Fruit fly (Drosophila melanogaster) whole organism, embryonic: Measurements from ENCODE around the gene Hand.

Source experiments
- ATbp ChIP-seq: fragments of 200-800 bp; sonication (Bioruptor generic); optimal IDR thresholded peaks from 2 replicates; lab custom pipeline; 2017; ENCODE audit warnings: missing biosample characterization, mild to moderate bottlenecking, missing genetic modification characterization, missing genetic modification reagents
- CG10366 ChIP-seq: fragments of 200-800 bp; sonication (Bioruptor generic); IDR thresholded peaks from 2 replicates; pipeline ENCODE4 v1.3.6; 2022; ENCODE audit warnings: missing biosample characterization, missing genetic modification characterization
- CG11085 ChIP-seq: fragments of 200-800 bp; sonication (Bioruptor generic); IDR thresholded peaks from 2 replicates; pipeline ENCODE4 v1.3.6; 2022; ENCODE audit warnings: missing biosample characterization, missing genetic modification characterization
- CG11398 ChIP-seq: fragments of 200-800 bp; sonication (Bioruptor generic); optimal IDR thresholded peaks from 2 replicates; lab custom pipeline; 2016; ENCODE audit warnings: missing biosample characterization, missing genetic modification characterization
- CG11696 ChIP-seq: fragments of 200-800 bp; sonication (Bioruptor generic); IDR thresholded peaks from 2 replicates; pipeline ENCODE4 v1.3.6; 2022; ENCODE audit warnings: missing biosample characterization, missing genetic modification characterization
- CG13424 ChIP-seq: fragments of 200-800 bp; sonication (Bioruptor generic); optimal IDR thresholded peaks from 2 replicates; lab custom pipeline; 2019; ENCODE audit warnings: missing biosample characterization, mild to moderate bottlenecking, missing genetic modification characterization, moderate library complexity
- CG1529 ChIP-seq: fragments of 200-800 bp; sonication (Bioruptor generic); optimal IDR thresholded peaks from 3 replicates; lab custom pipeline; 2018; ENCODE audit warnings: missing biosample characterization, missing genetic modification characterization
- CG15479 ChIP-seq: fragments of 200-800 bp; sonication (Bioruptor generic); optimal IDR thresholded peaks from 3 replicates; lab custom pipeline; 2019; ENCODE audit warnings: missing biosample characterization, mild to moderate bottlenecking, missing genetic modification characterization, moderate library complexity
- CG16813 ChIP-seq: fragments of 200-800 bp; sonication (Bioruptor generic); IDR thresholded peaks from 3 replicates; pipeline ENCODE4 v1.3.6; 2022; ENCODE audit warnings: missing biosample characterization, missing genetic modification characterization; ENCODE audit not compliant: partially characterized antibody
- CG17568 ChIP-seq: fragments of 200-800 bp; sonication (Bioruptor generic); optimal IDR thresholded peaks from 2 replicates; lab custom pipeline; 2018; ENCODE audit warnings: missing biosample characterization, mild to moderate bottlenecking, missing genetic modification characterization, moderate library complexity
- CG17829 ChIP-seq: fragments of 200-800 bp; optimal IDR thresholded peaks from 2 replicates; lab custom pipeline; 2019; ENCODE audit warnings: missing biosample characterization, mild to moderate bottlenecking, missing genetic modification characterization, moderate library complexity
- CG2712 ChIP-seq: fragments of 200-800 bp; optimal IDR thresholded peaks from 3 replicates; lab custom pipeline; 2019; ENCODE audit warnings: missing biosample characterization, mild to moderate bottlenecking, missing genetic modification characterization, moderate library complexity
- CG34224 ChIP-seq: fragments of 200-800 bp; sonication (Bioruptor generic); IDR thresholded peaks from 3 replicates; pipeline ENCODE4 v1.3.6; 2022; ENCODE audit warnings: missing biosample characterization, missing genetic modification characterization; ENCODE audit not compliant: partially characterized antibody
- CG34376 ChIP-seq: fragments of 200-800 bp; sonication (Bioruptor generic); optimal IDR thresholded peaks from 2 replicates; lab custom pipeline; 2018; ENCODE audit warnings: missing biosample characterization, mild to moderate bottlenecking, missing genetic modification characterization
- CG3726 ChIP-seq: fragments of 200-800 bp; sonication (Bioruptor generic); IDR thresholded peaks from 3 replicates; pipeline ENCODE4, ENCODE4 v1.3.6; 2022; ENCODE audit warnings: missing biosample characterization, missing genetic modification characterization
- CG43689 ChIP-seq: fragments of 200-800 bp; sonication (Bioruptor generic); IDR thresholded peaks from 2 replicates; pipeline ENCODE4 v1.3.6; 2022; ENCODE audit warnings: missing biosample characterization, missing genetic modification characterization
- CG4424 ChIP-seq: fragments of 200-800 bp; sonication (Bioruptor generic); optimal IDR thresholded peaks from 3 replicates; lab custom pipeline; 2016; ENCODE audit warnings: missing biosample characterization, missing genetic modification characterization
- CG6813 ChIP-seq: fragments of 200-800 bp; sonication (Bioruptor generic); optimal IDR thresholded peaks from 2 replicates; lab custom pipeline; 2017; ENCODE audit warnings: missing biosample characterization, missing genetic modification characterization, mild to moderate bottlenecking, moderate library complexity, missing genetic modification reagents
- CG7745 ChIP-seq: fragments of 200-800 bp; sonication (Bioruptor generic); optimal IDR thresholded peaks from 2 replicates; lab custom pipeline; 2018; ENCODE audit warnings: missing biosample characterization, mild to moderate bottlenecking, missing genetic modification characterization, moderate library complexity
- CG8290 ChIP-seq, 3 experiments: fragments of 200-800 bp; sonication (Bioruptor generic); optimal IDR thresholded peaks; 2 replicates each; lab custom pipeline; 2016 to 2019; ENCODE audit warnings: missing biosample characterization in 3 of 3, missing genetic modification characterization in 3 of 3, mild to moderate bottlenecking in 2 of 3, moderate library complexity in 1 of 3
- Dip2 ChIP-seq: fragments of 200-800 bp; sonication (Bioruptor generic); IDR thresholded peaks from 2 replicates; pipeline ENCODE4 v1.3.6; 2022; ENCODE audit warnings: missing biosample characterization, missing genetic modification characterization
- Dref ChIP-seq: fragments of 200-800 bp; sonication (Bioruptor generic); IDR thresholded peaks from 2 replicates; pipeline ENCODE4 v1.3.6; 2022; ENCODE audit warnings: missing biosample characterization, missing genetic modification characterization
- ERR ChIP-seq: fragments of 200-800 bp; sonication (Bioruptor generic); optimal IDR thresholded peaks from 2 replicates; lab custom pipeline; 2016; ENCODE audit warnings: missing biosample characterization, missing genetic modification characterization
- Elba2 ChIP-seq: fragments of 200-800 bp; sonication (Bioruptor generic); optimal IDR thresholded peaks from 3 replicates; lab custom pipeline; 2016; ENCODE audit warnings: missing biosample characterization, missing genetic modification characterization
- MBD-R2 ChIP-seq: fragments of 200-800 bp; sonication (Bioruptor generic); IDR thresholded peaks from 2 replicates; pipeline ENCODE4 v1.3.6; 2022; ENCODE audit warnings: missing biosample characterization, missing genetic modification characterization
- MESR4 ChIP-seq: fragments of 200-800 bp; sonication (Bioruptor generic); optimal IDR thresholded peaks from 2 replicates; lab custom pipeline; 2018; ENCODE audit warnings: missing biosample characterization, mild to moderate bottlenecking, missing genetic modification characterization, moderate library complexity
- Nf-YB ChIP-seq: fragments of 200-800 bp; sonication (Bioruptor generic); optimal IDR thresholded peaks from 3 replicates; lab custom pipeline; 2019; ENCODE audit warnings: missing biosample characterization, mild to moderate bottlenecking, missing genetic modification characterization, moderate library complexity
- Scr ChIP-seq: fragments of 200-800 bp; sonication (Bioruptor generic); IDR thresholded peaks from 2 replicates; pipeline ENCODE4 v1.3.6; 2022; ENCODE audit warnings: missing biosample characterization, missing genetic modification characterization; ENCODE audit not compliant: partially characterized antibody
- Spps ChIP-seq: fragments of 200-800 bp; sonication (Bioruptor generic); optimal IDR thresholded peaks from 2 replicates; lab custom pipeline; 2018; ENCODE audit warnings: missing biosample characterization, mild to moderate bottlenecking, missing genetic modification characterization
- Sry-β ChIP-seq: fragments of 200-800 bp; sonication (Bioruptor generic); optimal IDR thresholded peaks from 2 replicates; lab custom pipeline; 2018; ENCODE audit warnings: missing biosample characterization, mild to moderate bottlenecking, missing genetic modification characterization, moderate library complexity
- Sry-δ ChIP-seq: fragments of 200-800 bp; sonication (Bioruptor generic); optimal IDR thresholded peaks from 2 replicates; lab custom pipeline; 2016; ENCODE audit warnings: missing biosample characterization, missing genetic modification characterization
- Usf ChIP-seq: fragments of 200-800 bp; sonication (Bioruptor generic); optimal IDR thresholded peaks from 2 replicates; lab custom pipeline; 2017; ENCODE audit warnings: missing genotype, missing biosample characterization, missing genetic modification characterization
- amos ChIP-seq: fragments of 200-800 bp; sonication (Bioruptor generic); IDR thresholded peaks from 2 replicates; pipeline ENCODE4 v1.3.6; 2022; ENCODE audit warnings: missing biosample characterization, missing genetic modification characterization; ENCODE audit not compliant: partially characterized antibody
- ato ChIP-seq: fragments of 200-800 bp; sonication (Bioruptor generic); IDR thresholded peaks from 2 replicates; pipeline ENCODE4 v1.3.6; 2022; ENCODE audit warnings: missing biosample characterization, missing genetic modification characterization; ENCODE audit not compliant: partially characterized antibody
- bbx ChIP-seq: fragments of 200-800 bp; sonication (Bioruptor generic); IDR thresholded peaks from 2 replicates; pipeline ENCODE4 v1.3.6; 2022; ENCODE audit warnings: missing biosample characterization, missing genetic modification characterization; ENCODE audit not compliant: partially characterized antibody
- crc ChIP-seq: fragments of 200-800 bp; sonication (Bioruptor generic); optimal IDR thresholded peaks from 2 replicates; lab custom pipeline; 2016; ENCODE audit warnings: missing biosample characterization, missing genetic modification characterization
- crol ChIP-seq: fragments of 200-800 bp; sonication (Bioruptor generic); IDR thresholded peaks from 2 replicates; pipeline ENCODE4 v1.3.6; 2022; ENCODE audit warnings: missing biosample characterization, missing genetic modification characterization
- dmrt11E ChIP-seq: fragments of 200-800 bp; sonication (Bioruptor generic); optimal IDR thresholded peaks from 3 replicates; lab custom pipeline; 2018; ENCODE audit warnings: missing biosample characterization, mild to moderate bottlenecking, missing genetic modification characterization, moderate library complexity
- eve ChIP-seq, 2 experiments: fragments of >200 bp; optimal IDR thresholded peaks; 2 replicates each; lab custom pipeline; 2017; ENCODE audit warnings: missing biosample characterization in 2 of 2, missing genetic modification characterization in 2 of 2
- fd102C ChIP-seq: fragments of 200-800 bp; sonication (Bioruptor generic); optimal IDR thresholded peaks from 2 replicates; lab custom pipeline; 2018; ENCODE audit warnings: missing biosample characterization, mild to moderate bottlenecking, missing genetic modification characterization, moderate library complexity
- lbe ChIP-seq: fragments of 200-800 bp; sonication (Bioruptor generic); optimal IDR thresholded peaks from 2 replicates; lab custom pipeline; 2016; ENCODE audit warnings: missing biosample characterization, mild to moderate bottlenecking, missing genetic modification characterization
- row ChIP-seq: fragments of 200-800 bp; sonication (Bioruptor generic); IDR thresholded peaks from 3 replicates; pipeline ENCODE4 v1.3.6; 2022; ENCODE audit warnings: missing biosample characterization, missing genetic modification characterization
- run ChIP-seq: fragments of 200-800 bp; sonication (Bioruptor generic); optimal IDR thresholded peaks from 3 replicates; lab custom pipeline; 2018; ENCODE audit warnings: missing biosample characterization, mild to moderate bottlenecking, missing genetic modification characterization
- salm ChIP-seq: fragments of 200-800 bp; sonication (Bioruptor generic); optimal IDR thresholded peaks from 2 replicates; lab custom pipeline; 2018; ENCODE audit warnings: missing biosample characterization, mild to moderate bottlenecking, missing genetic modification characterization
- slp2 ChIP-seq: fragments of 200-800 bp; sonication (Bioruptor generic); optimal IDR thresholded peaks from 2 replicates; lab custom pipeline; 2016; ENCODE audit warnings: missing biosample characterization, missing genetic modification characterization
- sna ChIP-seq: fragments of 200-800 bp; sonication (Bioruptor generic); IDR thresholded peaks from 2 replicates; pipeline ENCODE4 v1.3.6; 2022; ENCODE audit warnings: missing biosample characterization, missing genetic modification characterization; ENCODE audit not compliant: partially characterized antibody
- tgo ChIP-seq: fragments of 200-800 bp; sonication (Bioruptor generic); IDR thresholded peaks from 3 replicates; pipeline ENCODE4 v1.3.6; 2022; ENCODE audit warnings: missing biosample characterization, missing genetic modification characterization
- trem ChIP-seq: fragments of 200-800 bp; optimal IDR thresholded peaks from 3 replicates; lab custom pipeline; 2019; ENCODE audit warnings: missing biosample characterization, mild to moderate bottlenecking, missing genetic modification characterization, moderate library complexity
- wek ChIP-seq: fragments of 200-800 bp; sonication (Bioruptor generic); optimal IDR thresholded peaks from 3 replicates; lab custom pipeline; 2018; ENCODE audit warnings: missing biosample characterization, mild to moderate bottlenecking, missing genetic modification characterization, moderate library complexity
- zfh1 ChIP-seq: fragments of 200-800 bp; sonication (Bioruptor generic); IDR thresholded peaks from 3 replicates; pipeline ENCODE4 v1.3.6; 2022; ENCODE audit warnings: missing biosample characterization, missing genetic modification characterization

Hand gene

DNA sequence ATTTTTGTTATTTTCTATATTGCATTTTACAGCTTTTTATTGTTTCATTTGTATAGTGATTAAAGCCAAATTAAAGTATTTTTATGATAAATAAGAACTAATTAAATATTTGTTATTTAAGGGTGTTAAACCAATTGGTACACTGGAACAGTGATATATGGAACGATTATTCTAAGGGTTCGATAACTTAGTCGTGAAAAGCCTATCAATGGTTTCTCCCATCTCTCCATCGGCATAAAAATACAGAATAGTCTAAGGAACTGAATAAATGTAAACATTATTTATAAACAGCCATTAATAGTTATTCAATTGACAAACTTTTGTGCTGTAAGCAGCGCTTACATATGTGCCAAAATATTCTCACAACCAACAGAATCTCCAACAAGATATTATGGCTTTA lies 30.1 kb downstream of the Hand start, which contains the start of gene Mob3 (continued):
- TF ChIP-seq CG11398 (GFP tag; lab: Kevin White, UChicago), result no peak
- TF ChIP-seq CG10366 (GFP tag; lab: Robert Waterston, UW), result no peak
- no peak for TF ChIP-seq ERR
- no peak for TF ChIP-seq CG11696 (GFP tag; lab: Robert Waterston, UW)
- TF ChIP-seq Spps (tag; lab: Kevin White, UChicago), result no peak
- TF ChIP-seq MESR4 (GFP tag; lab: Kevin White, UChicago), result peak; percentile 37
- TF ChIP-seq amos (GFP tag; lab: Robert Waterston, UW), result peak; percentile 52; the same call in 1 of the 2 replicates
- no peak for TF ChIP-seq Usf (GFP tag; lab: Kevin White, UChicago)
- no peak for TF ChIP-seq fd102C (GFP tag; lab: Kevin White, UChicago)
- peak; percentile 51 for TF ChIP-seq lbe
- peak; percentile 33 for TF ChIP-seq CG17568 (GFP tag; lab: Kevin White, UChicago)
- TF ChIP-seq Nf-YB, result no peak
- 0 out of 2 replicates have a peak, but pooled peaks have one; percentile 24 for TF ChIP-seq sna (GFP tag; lab: Robert Waterston, UW)
- TF ChIP-seq MBD-R2 (GFP tag; lab: Robert Waterston, UW), result peak; percentile 68
- TF ChIP-seq bbx, result peak; percentile 34; the same call in 1 of the 2 replicates
- TF ChIP-seq Sry-δ (GFP tag; lab: Kevin White, UChicago), result peak; percentile 63
- peak; percentile 42; the same call in 1 of the 3 replicates for TF ChIP-seq row (GFP tag; lab: Robert Waterston, UW)
- TF ChIP-seq Dref (GFP tag; lab: Robert Waterston, UW), result peak; percentile 70
- no peak for TF ChIP-seq slp2 (GFP tag; lab: Kevin White, UChicago)
- TF ChIP-seq CG2712 (tag; lab: Kevin White, UChicago), result peak; percentile 22
- TF ChIP-seq CG3726 (GFP tag; lab: Robert Waterston, UW), result no peak
- no peak for TF ChIP-seq dmrt11E
- TF ChIP-seq CG15479 (GFP tag; lab: Kevin White, UChicago), result no peak
- peak; percentile 27 for TF ChIP-seq Elba2
- TF ChIP-seq Dip2 (GFP tag; lab: Robert Waterston, UW), result no peak
- TF ChIP-seq trem (tag; lab: Kevin White, UChicago), result peak; percentile 23
- no peak for TF ChIP-seq ato (GFP tag; lab: Robert Waterston, UW)
- TF ChIP-seq wek, result no peak
- TF ChIP-seq crol (GFP tag; lab: Robert Waterston, UW), result no peak
- TF ChIP-seq CG11085 (GFP tag; lab: Robert Waterston, UW), result no peak
- TF ChIP-seq zfh1 (GFP tag; lab: Robert Waterston, UW), result no peak
- no peak for TF ChIP-seq CG7745 (tag; lab: Kevin White, UChicago)
- no peak for TF ChIP-seq run (tag; lab: Kevin White, UChicago)
- no peak for TF ChIP-seq CG43689
- no peak for TF ChIP-seq ATbp
- TF ChIP-seq crc (GFP tag; lab: Kevin White, UChicago), result no peak
- TF ChIP-seq CG17829 (tag; lab: Kevin White, UChicago), result no peak
- TF ChIP-seq CG8290 (GFP tag; optimal IDR thresholded peaks at IDR 0.05; lab: Kevin White, UChicago), result no peak
- TF ChIP-seq CG8290 (tag; optimal IDR thresholded peaks at IDR 0.05; lab: Kevin White, UChicago), result no peak
- no peak for TF ChIP-seq CG1529 (GFP tag; lab: Kevin White, UChicago)
- no peak for TF ChIP-seq CG4424 (GFP tag; lab: Kevin White, UChicago)
- peak in 1 of 2 experiments; percentile 56 for TF ChIP-seq eve (GFP tag; optimal IDR thresholded peaks at IDR 0.05; lab: Kevin White, UChicago)
- TF ChIP-seq CG13424 (tag; lab: Kevin White, UChicago), result no peak
- TF ChIP-seq CG16813 (GFP tag; lab: Robert Waterston, UW), result no peak; the same call in 2 of the 3 replicates
- TF ChIP-seq Sry-β (GFP tag; lab: Kevin White, UChicago), result no peak
- TF ChIP-seq CG6813 (GFP tag; lab: Kevin White, UChicago), result no peak
- no peak for TF ChIP-seq tgo (GFP tag; lab: Robert Waterston, UW)
- TF ChIP-seq CG34376 (GFP tag; lab: Kevin White, UChicago), result peak; percentile 0
- no peak for TF ChIP-seq salm (tag; lab: Kevin White, UChicago)
- 0 out of 3 replicates have a peak, but pooled peaks have one; percentile 54 for TF ChIP-seq CG34224 (GFP tag; lab: Robert Waterston, UW)
- TF ChIP-seq Scr (GFP tag; lab: Robert Waterston, UW), result peak; percentile 58
